Worm (Caenorhabditis elegans) whole organism, L4/young adult: ENCODE measurements around the gene penr-1.

Experiments
- W03F9.2 ChIP-seq: fragments of 150-350 bp; optimal IDR thresholded peaks from 2 replicates; lab custom pipeline; 2014; ENCODE audit warnings: missing biosample characterization, missing genetic modification characterization
- dao-5 ChIP-seq: sonication (generic microtip); optimal IDR thresholded peaks from 2 replicates; lab custom pipeline; 2016; ENCODE audit warnings: missing genotype, missing genetic modification characterization, moderate library complexity, missing compliant biosample characterization
- him-1 ChIP-seq: sonication (generic microtip); optimal IDR thresholded peaks from 2 replicates; lab custom pipeline; 2016; ENCODE audit warnings: missing genotype, missing genetic modification reagents, missing genetic modification characterization, missing compliant biosample characterization

ce11 chrV:5278001-5278400 lies 8.7 kb downstream of the penr-1 start, which contains the start of gene B0238.9:
- TF ChIP-seq dao-5 (no peak), him-1 (tag; lab: Kevin White, UChicago) (no peak), W03F9.2 (tag; lab: Kevin White, UChicago) (no peak)
